Worm (Caenorhabditis elegans) whole organism, L2 larva: ENCODE measurements around the gene F47E1.20.

Experiments used
- R02D3.7 ChIP-seq: fragments of 150-350 bp; optimal IDR thresholded peaks from 2 replicates; lab custom pipeline; 2014; ENCODE audit warnings: missing biosample characterization, missing genetic modification characterization
- dmd-4 ChIP-seq: sonication (generic microtip); optimal IDR thresholded peaks from 2 replicates; lab custom pipeline; 2017; ENCODE audit warnings: missing biosample characterization, missing genetic modification characterization
- nhr-129 ChIP-seq: fragments of 150-350 bp; optimal IDR thresholded peaks from 2 replicates; lab custom pipeline; 2014; ENCODE audit warnings: missing biosample characterization, missing genetic modification characterization
- nhr-23 ChIP-seq: fragments of 150-350 bp; optimal IDR thresholded peaks from 2 replicates; lab custom pipeline; 2014; ENCODE audit warnings: missing biosample characterization, missing genetic modification reagents, missing genetic modification characterization
- nhr-25 ChIP-seq: fragments of 150-350 bp; sonication (generic microtip); optimal IDR thresholded peaks from 3 replicates; lab custom pipeline; 2014; ENCODE audit warnings: missing biosample characterization, missing genetic modification characterization
- peb-1 ChIP-seq: fragments of 150-350 bp; optimal IDR thresholded peaks from 2 replicates; lab custom pipeline; 2014; ENCODE audit warnings: missing biosample characterization, missing genetic modification characterization
- skn-1 ChIP-seq: sonication (generic microtip); optimal IDR thresholded peaks from 2 replicates; lab custom pipeline; 2017; ENCODE audit warnings: missing biosample characterization, missing genetic modification characterization
- unc-62 ChIP-seq: fragments of 150-350 bp; optimal IDR thresholded peaks from 2 replicates; lab custom pipeline; 2014; ENCODE audit warnings: missing biosample characterization, missing genetic modification reagents, missing genetic modification characterization

DNA sequence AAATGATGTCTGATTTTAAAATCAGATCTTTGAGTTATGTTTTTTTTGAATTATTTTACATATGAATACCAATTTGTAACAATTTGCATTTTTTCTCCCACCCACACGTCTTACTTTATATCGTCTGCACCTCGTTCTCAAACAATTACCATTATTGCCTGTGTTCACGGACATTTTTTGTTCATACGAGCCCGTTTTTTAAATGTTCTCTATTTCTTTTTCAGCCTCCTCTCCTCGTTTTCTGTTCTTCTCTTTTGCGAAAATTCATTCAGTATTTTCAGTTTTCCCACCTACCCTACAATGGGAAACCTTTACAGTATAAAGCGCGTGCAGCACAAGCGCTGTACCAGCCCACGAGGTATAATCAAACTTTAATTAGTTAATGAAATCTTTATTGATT is 2.8 kb upstream of the F47E1.20 start, which contains the start of gene prdm-14:
- TF ChIP-seq dmd-4 = no peak
- TF ChIP-seq nhr-25 = no peak
- no peak for TF ChIP-seq unc-62 (GFP tag; lab: Kevin White, UChicago)
- no peak for TF ChIP-seq R02D3.7 (tag; lab: Kevin White, UChicago)
- TF ChIP-seq peb-1 (tag; lab: Kevin White, UChicago) = no peak
- no peak for TF ChIP-seq nhr-129 (tag; lab: Kevin White, UChicago)
- TF ChIP-seq nhr-23 (tag; lab: Kevin White, UChicago) = no peak
- no peak for TF ChIP-seq skn-1 (tag; lab: Kevin White, UChicago)
